Worm (Caenorhabditis elegans) whole organism, mixed stage, embryonic: Measurements from ENCODE around the gene F46C8.8.

Experiments
- elt-3 ChIP-seq: fragments of 150-350 bp; optimal IDR thresholded peaks from 2 replicates; lab custom pipeline; 2014; ENCODE audit warnings: missing biosample characterization, missing genetic modification characterization
- nhr-12 ChIP-seq: fragments of 150-350 bp; optimal IDR thresholded peaks from 2 replicates; lab custom pipeline; 2014; ENCODE audit warnings: missing biosample characterization, missing genetic modification characterization
- ztf-11 ChIP-seq: fragments of 150-350 bp; optimal IDR thresholded peaks from 2 replicates; lab custom pipeline; 2014; ENCODE audit warnings: missing biosample characterization, missing genetic modification characterization

DNA sequence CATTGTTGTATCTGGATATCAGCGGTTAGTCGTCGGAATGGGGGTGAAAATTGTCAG, 19.2 kb upstream of the F46C8.8 start, which contains the start of the genes unc-98 and F08C6.18:
- no peak for TF ChIP-seq elt-3 (tag; lab: Kevin White, UChicago)
- no peak for TF ChIP-seq nhr-12
- TF ChIP-seq ztf-11, result no peak
